Worm (Caenorhabditis elegans) whole organism, L2 larva: Measurements from ENCODE around the gene catp-2.

Source experiments
- C34F6.9 ChIP-seq: fragments of 150-350 bp; optimal IDR thresholded peaks from 2 replicates; lab custom pipeline; 2014; ENCODE audit warnings: missing biosample characterization, missing genetic modification characterization
- F13H6.1 ChIP-seq: sonication (generic microtip); optimal IDR thresholded peaks from 2 replicates; lab custom pipeline; 2016; ENCODE audit warnings: missing genetic modification characterization, missing compliant biosample characterization
- R02D3.7 ChIP-seq: fragments of 150-350 bp; optimal IDR thresholded peaks from 2 replicates; lab custom pipeline; 2014; ENCODE audit warnings: missing biosample characterization, missing genetic modification characterization
- ama-1 ChIP-seq: fragments of 150-350 bp; optimal IDR thresholded peaks from 2 replicates; lab custom pipeline; 2018; ENCODE audit warnings: inconsistent platforms
- blmp-1 ChIP-seq: sonication (generic microtip); optimal IDR thresholded peaks from 2 replicates; lab custom pipeline; 2017; ENCODE audit warnings: missing genetic modification characterization, mild to moderate bottlenecking, missing compliant biosample characterization, antibody characterized with exemption, moderate library complexity; ENCODE audit not compliant: insufficient read depth
- ceh-16 ChIP-seq: fragments of 150-350 bp; optimal IDR thresholded peaks from 2 replicates; lab custom pipeline; 2014; ENCODE audit warnings: missing biosample characterization, missing genetic modification characterization
- ceh-82 ChIP-seq: fragments of 150-350 bp; optimal IDR thresholded peaks from 2 replicates; lab custom pipeline; 2014; ENCODE audit warnings: missing biosample characterization, missing genetic modification characterization
- crh-2 ChIP-seq: sonication (generic microtip); optimal IDR thresholded peaks from 2 replicates; lab custom pipeline; 2017; ENCODE audit warnings: missing biosample characterization, missing genetic modification characterization
- dmd-4 ChIP-seq: sonication (generic microtip); optimal IDR thresholded peaks from 2 replicates; lab custom pipeline; 2017; ENCODE audit warnings: missing biosample characterization, missing genetic modification characterization
- egl-27 ChIP-seq: sonication (generic microtip); optimal IDR thresholded peaks from 3 replicates; lab custom pipeline; 2017; ENCODE audit warnings: missing biosample characterization, missing genetic modification reagents, missing genetic modification characterization
- gmeb-1 ChIP-seq: fragments of 150-350 bp; optimal IDR thresholded peaks from 2 replicates; lab custom pipeline; 2014; ENCODE audit warnings: missing biosample characterization, missing genetic modification characterization
- lin-11 ChIP-seq: fragments of 150-350 bp; sonication (generic microtip); optimal IDR thresholded peaks from 2 replicates; lab custom pipeline; 2014; ENCODE audit warnings: missing biosample characterization, missing genetic modification characterization, inconsistent platforms, mixed read lengths
- lin-13 ChIP-seq: fragments of 150-350 bp; optimal IDR thresholded peaks from 2 replicates; lab custom pipeline; 2014; ENCODE audit warnings: missing biosample characterization, missing genetic modification reagents, missing genetic modification characterization
- mab-5 ChIP-seq: fragments of 150-350 bp; optimal IDR thresholded peaks from 2 replicates; lab custom pipeline; 2014; ENCODE audit warnings: missing biosample characterization, missing genetic modification characterization
- mbf-1 ChIP-seq: sonication (generic microtip); optimal IDR thresholded peaks from 2 replicates; lab custom pipeline; 2017; ENCODE audit warnings: missing biosample characterization, missing genetic modification characterization
- nhr-12 ChIP-seq: fragments of 150-350 bp; optimal IDR thresholded peaks from 2 replicates; lab custom pipeline; 2014; ENCODE audit warnings: missing biosample characterization, missing genetic modification characterization
- nhr-129 ChIP-seq: fragments of 150-350 bp; optimal IDR thresholded peaks from 2 replicates; lab custom pipeline; 2014; ENCODE audit warnings: missing biosample characterization, missing genetic modification characterization
- nhr-23 ChIP-seq: fragments of 150-350 bp; optimal IDR thresholded peaks from 2 replicates; lab custom pipeline; 2014; ENCODE audit warnings: missing biosample characterization, missing genetic modification reagents, missing genetic modification characterization
- nhr-25 ChIP-seq: fragments of 150-350 bp; sonication (generic microtip); optimal IDR thresholded peaks from 3 replicates; lab custom pipeline; 2014; ENCODE audit warnings: missing biosample characterization, missing genetic modification characterization
- peb-1 ChIP-seq: fragments of 150-350 bp; optimal IDR thresholded peaks from 2 replicates; lab custom pipeline; 2014; ENCODE audit warnings: missing biosample characterization, missing genetic modification characterization
- sma-3 ChIP-seq: sonication (generic microtip); optimal IDR thresholded peaks from 2 replicates; lab custom pipeline; 2016; ENCODE audit warnings: missing genetic modification reagents, missing genetic modification characterization, missing compliant biosample characterization
- sma-9 ChIP-seq, 2 experiments: fragments of 150-350 bp in 1 of 2; sonication (generic microtip) in 1 of 2; optimal IDR thresholded peaks; 2 replicates each; lab custom pipeline; 2014 to 2016; ENCODE audit warnings: missing genetic modification characterization in 2 of 2, mild to moderate bottlenecking in 1 of 2, missing biosample characterization in 1 of 2, missing compliant biosample characterization in 1 of 2, missing genetic modification reagents in 1 of 2, moderate library complexity in 1 of 2
- snpc-4 ChIP-seq: fragments of 150-350 bp; optimal IDR thresholded peaks from 2 replicates; lab custom pipeline; 2014; ENCODE audit warnings: missing biosample characterization, missing genetic modification characterization
- unc-39 ChIP-seq: fragments of 150-350 bp; optimal IDR thresholded peaks from 2 replicates; lab custom pipeline; 2014; ENCODE audit warnings: missing biosample characterization, missing genetic modification characterization
- unc-55 ChIP-seq: fragments of 150-350 bp; sonication (generic microtip); optimal IDR thresholded peaks from 3 replicates; lab custom pipeline; 2014; ENCODE audit warnings: missing biosample characterization, missing genetic modification reagents, missing genetic modification characterization
- ztf-11 ChIP-seq: sonication (generic microtip); optimal IDR thresholded peaks from 2 replicates; lab custom pipeline; 2017; ENCODE audit warnings: missing biosample characterization, missing genetic modification characterization
- ztf-4 ChIP-seq: fragments of 150-350 bp; optimal IDR thresholded peaks from 2 replicates; lab custom pipeline; 2014; ENCODE audit warnings: missing biosample characterization, missing genetic modification characterization

catp-2 gene

DNA sequence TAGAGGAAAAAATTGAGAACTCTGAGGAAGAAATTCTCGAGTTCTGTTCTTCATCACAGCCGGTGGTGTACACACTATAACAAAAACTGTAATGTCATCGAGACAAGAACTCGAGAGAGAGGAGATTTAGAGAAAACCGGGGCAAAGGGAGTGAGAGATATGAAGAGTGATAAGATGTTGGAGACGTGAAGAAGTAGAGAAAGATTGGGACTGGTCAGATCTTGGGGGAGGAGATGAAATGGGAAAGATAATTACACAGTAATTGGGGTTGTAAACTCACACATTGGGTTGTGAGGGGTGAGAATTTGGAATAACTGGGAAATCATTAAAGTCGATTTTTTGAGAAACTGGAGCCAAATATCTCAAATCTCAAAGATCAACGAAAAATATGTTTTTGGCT is 31.3 kb downstream of the catp-2 start:
- no peak for TF ChIP-seq F13H6.1
- peak; percentile 26 for TF ChIP-seq sma-9 (GFP tag; optimal IDR thresholded peaks at IDR 0.05; lab: Kevin White, UChicago)
- no peak for TF ChIP-seq sma-9 (tag; optimal IDR thresholded peaks at IDR 0.05; lab: Kevin White, UChicago)
- TF ChIP-seq egl-27 = no peak

DNA sequence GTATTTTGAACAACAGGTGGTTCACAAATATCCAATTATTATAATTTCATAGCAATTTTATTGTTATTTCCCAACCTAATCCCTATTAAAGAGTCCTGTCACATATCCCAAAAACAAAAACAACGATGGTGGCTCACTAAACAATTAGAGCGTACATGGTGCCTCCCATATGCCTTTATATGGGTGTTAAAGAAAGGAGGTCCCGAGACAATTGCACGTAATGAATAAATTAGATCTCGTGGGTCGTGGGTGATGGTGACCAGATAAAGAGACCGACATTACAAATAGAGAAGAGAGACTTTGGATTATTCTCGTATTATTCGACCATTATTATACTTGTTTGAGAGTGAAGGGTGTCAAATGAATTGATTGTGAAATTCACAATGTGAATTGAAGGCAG is 32.7 kb downstream of the catp-2 start:
- TF ChIP-seq snpc-4 (tag; lab: Kevin White, UChicago) = no peak
- no peak for TF ChIP-seq blmp-1
- no peak for TF ChIP-seq mab-5 (tag; lab: Kevin White, UChicago)
- no peak for TF ChIP-seq ama-1 (lab: Kevin White, UChicago)
- TF ChIP-seq R02D3.7 (tag; lab: Kevin White, UChicago) = no peak
- TF ChIP-seq unc-55 (GFP tag; lab: Kevin White, UChicago) = no peak
- TF ChIP-seq peb-1 = no peak
- no peak for TF ChIP-seq nhr-25 (tag; lab: Kevin White, UChicago)
- no peak for TF ChIP-seq ztf-4 (tag; lab: Kevin White, UChicago)
- TF ChIP-seq dmd-4 = no peak
- no peak for TF ChIP-seq mbf-1 (tag; lab: Kevin White, UChicago)
- TF ChIP-seq ztf-11 (tag; lab: Kevin White, UChicago) = no peak

DNA sequence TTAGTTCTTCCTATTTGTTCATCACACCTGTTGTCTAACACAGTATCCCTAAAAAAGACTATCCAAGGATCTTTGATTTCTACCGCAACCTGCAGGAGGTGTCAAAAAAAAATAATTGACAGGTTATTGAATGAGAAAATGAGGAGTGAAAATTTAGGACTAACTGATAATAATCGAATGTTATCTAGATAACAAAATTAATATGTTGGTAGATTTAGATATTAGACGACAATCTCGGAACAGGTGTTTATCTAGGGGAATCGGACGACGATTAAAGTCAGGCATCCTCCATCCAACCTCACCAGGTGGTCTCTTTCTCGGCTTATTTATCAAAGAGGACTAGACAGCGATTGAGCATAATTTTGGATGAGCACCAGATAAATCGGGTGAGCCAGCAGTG is 34.3 kb downstream of the catp-2 start:
- no peak for TF ChIP-seq F13H6.1
- TF ChIP-seq nhr-129 (tag; lab: Kevin White, UChicago) = no peak
- no peak for TF ChIP-seq C34F6.9 (tag; lab: Kevin White, UChicago)
- no peak for TF ChIP-seq R02D3.7 (tag; lab: Kevin White, UChicago)
- no peak for TF ChIP-seq egl-27
- TF ChIP-seq snpc-4 (tag; lab: Kevin White, UChicago) = no peak
- no peak for TF ChIP-seq unc-55 (GFP tag; lab: Kevin White, UChicago)
- no peak for TF ChIP-seq ztf-4 (tag; lab: Kevin White, UChicago)
- no peak for TF ChIP-seq dmd-4
- no peak for TF ChIP-seq ceh-82 (tag; lab: Kevin White, UChicago)
- TF ChIP-seq sma-9 (GFP tag; optimal IDR thresholded peaks at IDR 0.05; lab: Kevin White, UChicago) = no peak
- no peak for TF ChIP-seq sma-9 (tag; optimal IDR thresholded peaks at IDR 0.05; lab: Kevin White, UChicago)
- TF ChIP-seq nhr-12 (tag; lab: Kevin White, UChicago) = no peak
- TF ChIP-seq, all 48 proteins: peak for 0

DNA sequence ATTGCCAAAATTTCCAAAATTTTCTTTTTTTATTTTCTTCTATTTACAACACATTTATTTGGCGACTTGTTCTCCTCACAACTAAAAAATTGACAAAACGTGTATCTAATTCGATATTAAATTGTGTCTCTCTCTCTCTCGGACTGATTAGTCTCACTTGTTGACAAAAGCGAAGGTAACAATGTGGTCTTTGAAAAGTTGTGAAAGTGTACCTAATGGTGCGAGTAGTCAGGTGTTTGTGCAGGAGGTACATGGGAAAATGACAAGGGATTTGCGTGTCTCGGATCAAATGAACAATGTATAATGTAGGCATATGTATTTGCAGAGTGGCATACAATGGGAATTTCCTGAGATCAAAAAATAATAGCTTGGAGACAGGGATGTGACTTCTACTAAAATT is 35.0 kb downstream of the catp-2 start:
- TF ChIP-seq mab-5 (tag; lab: Kevin White, UChicago) = no peak
- TF ChIP-seq nhr-129 (tag; lab: Kevin White, UChicago) = peak; percentile 67

DNA sequence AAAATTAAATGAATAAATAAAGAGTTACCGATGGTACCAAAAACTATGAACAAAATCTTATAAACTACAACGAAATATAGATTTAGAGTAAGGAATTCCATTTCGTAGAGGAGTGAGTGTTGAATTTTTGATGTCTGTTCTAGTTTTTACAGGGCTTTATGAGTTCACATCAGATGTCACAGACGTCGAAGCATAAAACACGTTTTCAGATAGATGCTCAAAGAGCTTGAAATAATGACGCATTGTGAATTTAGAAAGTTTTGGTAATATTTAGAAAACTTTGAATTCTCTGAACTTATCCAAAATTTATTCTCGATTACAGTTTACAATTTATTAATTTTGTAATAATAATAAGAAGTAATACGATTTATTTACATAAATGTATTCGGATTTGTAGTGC is 38.4 kb downstream of the catp-2 start, which contains the start of gene srsx-9:
Gene srsx-9 (minus strand): TSS at position 101 of the 400 bp plus-strand sequence.
- TF ChIP-seq lin-13 (no peak), lin-11 (tag; lab: Kevin White, UChicago) (no peak), nhr-25 (tag; lab: Kevin White, UChicago) (no peak), blmp-1 (no peak), dmd-4 (no peak)

DNA sequence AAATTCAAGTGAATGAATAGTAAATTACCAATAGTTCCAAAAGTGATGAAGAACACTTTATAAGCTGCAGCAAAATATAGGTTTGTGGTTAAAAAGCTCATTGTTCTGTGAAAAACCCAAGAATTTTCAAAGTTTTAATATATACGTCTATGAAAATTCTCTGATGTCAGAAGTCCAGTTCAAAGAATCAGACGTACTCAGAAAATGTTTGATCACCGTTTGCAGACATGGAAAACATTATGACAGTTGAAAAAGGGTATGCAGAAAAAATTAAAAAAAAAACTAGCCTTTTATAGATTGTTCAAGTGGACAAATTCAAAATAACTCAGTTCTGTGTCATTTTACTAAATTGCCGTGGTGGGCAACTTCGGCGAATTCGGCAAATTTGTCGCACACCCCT is 40.2 kb downstream of the catp-2 start, which contains the start of gene srsx-10:
Gene srsx-10 (minus strand): TSS at position 101 of the 400 bp plus-strand sequence.
- TF ChIP-seq ceh-16 (tag; lab: Kevin White, UChicago) (no peak), lin-11 (tag; lab: Kevin White, UChicago) (no peak), nhr-23 (tag; lab: Kevin White, UChicago) (no peak), crh-2 (tag; lab: Kevin White, UChicago) (no peak), gmeb-1 (no peak), ceh-82 (tag; lab: Kevin White, UChicago) (no peak), unc-55 (GFP tag; lab: Kevin White, UChicago) (no peak), sma-3 (GFP tag; lab: Kevin White, UChicago) (no peak), ztf-11 (tag; lab: Kevin White, UChicago) (no peak), peb-1 (no peak), unc-39 (tag; lab: Kevin White, UChicago) (no peak), egl-27 (no peak)
- TF ChIP-seq, all 48 proteins: peak for 0

DNA sequence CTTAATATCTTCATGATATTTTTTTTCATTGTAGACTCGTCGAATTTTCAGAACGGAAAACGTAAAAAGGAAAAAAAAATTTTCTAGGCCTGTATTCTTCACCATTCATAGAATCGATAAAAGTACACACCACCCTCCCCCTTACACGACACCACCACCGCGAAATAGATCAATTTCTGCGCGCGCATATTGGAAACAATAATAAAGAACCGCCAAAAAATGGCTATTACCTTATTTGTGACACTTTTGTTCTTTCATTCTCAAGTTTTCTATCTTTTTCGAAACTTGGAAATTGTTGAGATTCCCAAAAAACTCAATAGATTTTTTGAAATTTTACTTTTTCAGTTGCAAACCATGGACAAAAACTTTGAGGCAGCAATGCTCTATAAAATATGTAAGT is 40.6 kb downstream of the catp-2 start, which contains the start of gene F26G5.1:
Gene F26G5.1 (plus strand): TSS at position 339 of the 400 bp plus-strand sequence.
- TF ChIP-seq nhr-23 (tag; lab: Kevin White, UChicago) = no peak
- no peak for TF ChIP-seq ztf-4 (tag; lab: Kevin White, UChicago)
